Fruit fly (Drosophila melanogaster): ENCODE measurements around the gene Mcm10.
A peak's percentile ranks its signal among the peaks of the same experiment; 100 is the strongest.

Gene Mcm10

dm6 chr2L:21156156-21157040, 23.3 kb upstream of the Mcm10 start, which contains the start of the genes Mpp6 and E2f2 (continued):
- TF ChIP-seq Dp (GFP tag; optimal IDR thresholded peaks at IDR 0.05) (peak; percentile 79), ken (GFP tag; IDR thresholded peaks at IDR 0.05) (peak; percentile 75), pan (optimal IDR thresholded peaks at IDR 0.05) (no peak), pan (GFP tag; optimal IDR thresholded peaks at IDR 0.05 in 1 of 2, IDR thresholded peaks at IDR 0.05 in 1 of 2) (peak in 1 of 2 experiments; percentile 48), CG6272 (GFP tag; IDR thresholded peaks at IDR 0.05) (peak; percentile 50; the same call in 1 of the 2 replicates), sqz (GFP tag; optimal IDR thresholded peaks at IDR 0.05) (peak; percentile 54), amos (GFP tag; IDR thresholded peaks at IDR 0.05; ENCODE audit: partially characterized antibody) (peak; percentile 95), CG8089 (GFP tag; optimal IDR thresholded peaks at IDR 0.05) (no peak), Dll (GFP tag; IDR thresholded peaks at IDR 0.05; ENCODE audit: partially characterized antibody) (peak; percentile 84), fd96Cb (tag; optimal IDR thresholded peaks at IDR 0.05) (no peak), CG31441 (GFP tag; IDR thresholded peaks at IDR 0.05) (no peak), insv (GFP tag; optimal IDR thresholded peaks at IDR 0.05) (no peak), BEAF-32 (GFP tag; optimal IDR thresholded peaks at IDR 0.05) (peak; percentile 86), tap (tag; optimal IDR thresholded peaks at IDR 0.05) (no peak), vvl (GFP tag; IDR thresholded peaks at IDR 0.05) (peak; percentile 63; the same call in 1 of the 2 replicates), CHES-1-like (GFP tag; optimal IDR thresholded peaks at IDR 0.05) (peak; percentile 6), unc-4 (GFP tag; IDR thresholded peaks at IDR 0.05; ENCODE audit: partially characterized antibody) (peak; percentile 79), Kr (GFP tag; optimal IDR thresholded peaks at IDR 0.05) (no peak), CG32772 (GFP tag; IDR thresholded peaks at IDR 0.05) (peak; percentile 61), dimm (GFP tag; IDR thresholded peaks at IDR 0.05) (no peak), CG11085 (GFP tag; IDR thresholded peaks at IDR 0.05) (peak; percentile 84), CG11695 (GFP tag; IDR thresholded peaks at IDR 0.05) (no peak), CG7987 (GFP tag; optimal IDR thresholded peaks at IDR 0.05) (peak; percentile 28), sens-2 (GFP tag; IDR thresholded peaks at IDR 0.05) (no peak), pzg (GFP tag; optimal IDR thresholded peaks at IDR 0.05) (peak; percentile 78), ewg (GFP tag; optimal IDR thresholded peaks at IDR 0.05) (peak; percentile 93), Sry-β (GFP tag; optimal IDR thresholded peaks at IDR 0.05) (peak; percentile 44), abd-A (tag; optimal IDR thresholded peaks at IDR 0.05) (no peak), Xrp1 (GFP tag; IDR thresholded peaks at IDR 0.05) (peak; percentile 58), CkIIα-i1 (GFP tag; IDR thresholded peaks at IDR 0.05) (no peak), Myb (GFP tag; optimal IDR thresholded peaks at IDR 0.05) (peak; percentile 33), tna (GFP tag; IDR thresholded peaks at IDR 0.05; ENCODE audit: partially characterized antibody) (peak; percentile 66), CG10959 (GFP tag; IDR thresholded peaks at IDR 0.05) (no peak), sisA (GFP tag; IDR thresholded peaks at IDR 0.05) (peak; percentile 38), CG10462 (GFP tag; optimal IDR thresholded peaks at IDR 0.05) (no peak), H2.0 (GFP tag; IDR thresholded peaks at IDR 0.05) (peak; percentile 15; the same call in 1 of the 2 replicates), NfI (GFP tag; optimal IDR thresholded peaks at IDR 0.05) (peak; percentile 57), CG9437 (GFP tag; optimal IDR thresholded peaks at IDR 0.05) (peak; percentile 27), Hmr (GFP tag; optimal IDR thresholded peaks at IDR 0.05) (peak; percentile 8), CG14014 (GFP tag; IDR thresholded peaks at IDR 0.05) (0 out of 2 replicates have a peak, but pooled peaks have one; percentile 9), lilli (GFP tag; optimal IDR thresholded peaks at IDR 0.05) (peak; percentile 9), al (GFP tag; IDR thresholded peaks at IDR 0.05) (peak; percentile 29; the same call in 1 of the 2 replicates), ato (GFP tag; IDR thresholded peaks at IDR 0.05; ENCODE audit: partially characterized antibody) (peak; percentile 82), Antp (GFP tag; optimal IDR thresholded peaks at IDR 0.05) (peak; percentile 28), CG7839 (tag; optimal IDR thresholded peaks at IDR 0.05) (peak; percentile 7), Meics (GFP tag; optimal IDR thresholded peaks at IDR 0.05) (peak; percentile 11), Gug (GFP tag; IDR thresholded peaks at IDR 0.05) (peak; percentile 58; the same call in 2 of the 4 replicates), CG8924 (tag; optimal IDR thresholded peaks at IDR 0.05) (peak; percentile 13)
